Fruit fly (Drosophila melanogaster) whole organism, wandering third instar larva: ENCODE data around the gene CG14075.

Experiments
- Abd-B ChIP-seq: fragments of >200 bp; optimal IDR thresholded peaks from 2 replicates; lab custom pipeline; 2017; ENCODE audit warnings: missing biosample characterization, missing genetic modification characterization
- GATAd ChIP-seq: sonication (Bioruptor generic); optimal IDR thresholded peaks from 2 replicates; lab custom pipeline; 2016; ENCODE audit warnings: missing biosample characterization, missing genetic modification characterization
- psq ChIP-seq: fragments of 200-800 bp; sonication (Bioruptor generic); optimal IDR thresholded peaks from 3 replicates; lab custom pipeline; 2017; ENCODE audit warnings: missing biosample characterization, mild to moderate bottlenecking, missing genetic modification characterization, moderate library complexity
- usp ChIP-seq: fragments of >200 bp; optimal IDR thresholded peaks from 2 replicates; lab custom pipeline; 2017; ENCODE audit warnings: missing biosample characterization, missing genetic modification characterization

DNA sequence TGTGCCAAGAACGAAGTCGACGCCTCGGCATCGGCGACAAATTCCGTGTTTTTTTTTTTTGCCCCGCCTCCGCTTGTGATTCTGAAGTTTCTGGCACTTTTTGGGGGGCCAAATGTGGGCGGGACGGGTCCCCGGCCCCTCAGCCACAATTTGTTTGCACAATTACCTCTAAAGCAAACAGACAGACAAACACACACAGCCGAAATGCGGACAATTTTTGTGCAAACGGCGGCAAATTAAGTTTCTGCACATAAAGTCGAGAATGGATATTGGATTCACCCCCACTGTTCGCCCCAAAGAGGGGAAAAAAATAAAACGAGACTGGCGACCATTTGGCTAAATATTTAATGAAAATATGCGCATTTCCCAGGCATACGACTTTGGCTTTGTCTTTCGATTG is 35.7 kb downstream of the CG14075 start:
- TF ChIP-seq Abd-B: no peak
- TF ChIP-seq GATAd (GFP tag; lab: Kevin White, UChicago): no peak
- no peak for TF ChIP-seq usp (GFP tag; lab: Kevin White, UChicago)
- no peak for TF ChIP-seq psq
